Worm (Caenorhabditis elegans) whole organism, young adult: Measurements from ENCODE around the gene str-220.

Source experiments
- B0019.2 ChIP-seq: fragments of 200-800 bp; sonication (Bioruptor generic); conservative IDR thresholded peaks from 2 replicates; pipeline ENCODE4 v1.3.6; 2022; ENCODE audit warnings: missing genetic modification reagents, missing genetic modification characterization, missing compliant biosample characterization
- B0336.3 ChIP-seq: fragments of 200-800 bp; sonication (Bioruptor generic); IDR thresholded peaks from 2 replicates; pipeline ENCODE4 v1.3.6; 2022; ENCODE audit warnings: missing genetic modification characterization, missing compliant biosample characterization
- C17E4.6 ChIP-seq: fragments of 200-800 bp; sonication (Bioruptor generic); IDR thresholded peaks from 2 replicates; pipeline ENCODE4 v1.3.6; 2022; ENCODE audit warnings: missing genetic modification reagents, missing genetic modification characterization, missing compliant biosample characterization
- D2030.7 ChIP-seq: fragments of 200-800 bp; sonication (Bioruptor generic); IDR thresholded peaks from 2 replicates; pipeline ENCODE4 v1.3.6; 2022; ENCODE audit warnings: missing genetic modification reagents, missing genetic modification characterization, missing compliant biosample characterization
- F37B4.10 ChIP-seq: fragments of 200-800 bp; sonication (Bioruptor generic); IDR thresholded peaks from 2 replicates; pipeline ENCODE4 v1.3.6; 2022; ENCODE audit warnings: missing genetic modification characterization, missing compliant biosample characterization
- F57C9.4 ChIP-seq: sonication (generic microtip); optimal IDR thresholded peaks from 2 replicates; lab custom pipeline; 2017; ENCODE audit warnings: mild to moderate bottlenecking, missing genetic modification characterization, missing compliant biosample characterization
- Y95B8A.8 ChIP-seq: fragments of 200-800 bp; sonication (Bioruptor generic); IDR thresholded peaks from 2 replicates; pipeline ENCODE4 v1.3.6; 2022; ENCODE audit warnings: missing genetic modification reagents, missing genetic modification characterization, missing compliant biosample characterization
- aptf-2 ChIP-seq: fragments of 200-800 bp; sonication (Bioruptor generic); conservative IDR thresholded peaks from 2 replicates; pipeline ENCODE4 v1.3.6; 2022; ENCODE audit warnings: missing genetic modification reagents, missing genetic modification characterization, missing compliant biosample characterization
- athp-1 ChIP-seq: sonication (generic microtip); optimal IDR thresholded peaks from 2 replicates; lab custom pipeline; 2017; ENCODE audit warnings: mild to moderate bottlenecking, missing genetic modification characterization, missing compliant biosample characterization
- attf-3 ChIP-seq: fragments of 200-800 bp; sonication (Bioruptor generic); conservative IDR thresholded peaks from 2 replicates; pipeline ENCODE4 v1.3.6; 2022; ENCODE audit warnings: missing genetic modification reagents, missing genetic modification characterization, missing compliant biosample characterization
- cebp-1 ChIP-seq, 2 experiments: fragments of 200-800 bp in 1 of 2; sonication (Bioruptor generic) in 1 of 2; sonication (generic microtip) in 1 of 2; IDR thresholded peaks in 1 of 2; optimal IDR thresholded peaks in 1 of 2; 2 replicates each; pipeline versions ENCODE4 v1.3.6 to Lab custom; 2017 to 2022; ENCODE audit warnings: missing compliant biosample characterization in 2 of 2, missing genetic modification characterization in 2 of 2, mild to moderate bottlenecking in 1 of 2, missing genetic modification reagents in 1 of 2, moderate library complexity in 1 of 2
- ceh-40 ChIP-seq: fragments of 200-800 bp; sonication (Bioruptor generic); IDR thresholded peaks from 2 replicates; pipeline ENCODE4 v1.3.6; 2022; ENCODE audit warnings: missing genetic modification characterization, missing compliant biosample characterization
- dpff-1 ChIP-seq: sonication (generic microtip); optimal IDR thresholded peaks from 2 replicates; lab custom pipeline; 2017; ENCODE audit warnings: mild to moderate bottlenecking, missing genetic modification characterization, missing compliant biosample characterization
- hrde-1 ChIP-seq: sonication (generic microtip); optimal IDR thresholded peaks from 2 replicates; lab custom pipeline; 2016; ENCODE audit warnings: missing genetic modification characterization, mild to moderate bottlenecking, missing compliant biosample characterization, moderate library complexity, missing genotype, missing genetic modification reagents, borderline replicate concordance
- hsf-1 ChIP-seq: fragments of 200-800 bp; sonication (Bioruptor generic); IDR thresholded peaks from 2 replicates; pipeline ENCODE4 v1.3.6; 2022; ENCODE audit warnings: missing genetic modification reagents, missing genetic modification characterization, missing compliant biosample characterization
- lag-1 ChIP-seq: fragments of 200-800 bp; sonication (Bioruptor generic); IDR thresholded peaks from 2 replicates; pipeline ENCODE4 v1.3.6; 2022; ENCODE audit warnings: missing genetic modification reagents, missing genetic modification characterization, missing compliant biosample characterization
- let-526 ChIP-seq: fragments of 200-800 bp; sonication (Bioruptor generic); IDR thresholded peaks from 2 replicates; pipeline ENCODE4 v1.3.6; 2022; ENCODE audit warnings: missing genetic modification reagents, missing genetic modification characterization, missing compliant biosample characterization
- lin-26 ChIP-seq: fragments of 200-800 bp; sonication (Bioruptor generic); IDR thresholded peaks from 2 replicates; pipeline ENCODE4 v1.3.6; 2022; ENCODE audit warnings: missing genetic modification reagents, missing genetic modification characterization, missing compliant biosample characterization
- lin-35 ChIP-seq, 3 experiments: fragments of 150-350 bp in 2 of 3; sonication (generic microtip) in 1 of 3; optimal IDR thresholded peaks; 2 replicates each; lab custom pipeline; 2014 to 2018; ENCODE audit warnings: missing biosample characterization in 3 of 3, missing genetic modification characterization in 3 of 3, missing genetic modification reagents in 3 of 3
- lin-40 ChIP-seq: sonication (generic microtip); optimal IDR thresholded peaks from 2 replicates; lab custom pipeline; 2016; ENCODE audit warnings: missing genetic modification characterization, mild to moderate bottlenecking, missing compliant biosample characterization, missing genotype, missing genetic modification reagents
- lsl-1 ChIP-seq: fragments of 200-800 bp; sonication (Bioruptor generic); optimal IDR thresholded peaks from 2 replicates; lab custom pipeline; 2018; ENCODE audit warnings: mild to moderate bottlenecking, missing genetic modification characterization, moderate library complexity, missing compliant biosample characterization
- madf-6 ChIP-seq: fragments of 200-800 bp; sonication (Bioruptor generic); IDR thresholded peaks from 2 replicates; pipeline ENCODE4 v1.3.6; 2022; ENCODE audit warnings: missing genetic modification reagents, missing genetic modification characterization, missing compliant biosample characterization
- mes-4 ChIP-seq: sonication (generic microtip); optimal IDR thresholded peaks from 2 replicates; lab custom pipeline; 2016; ENCODE audit warnings: missing genotype, missing genetic modification characterization, missing compliant biosample characterization
- mxl-1 ChIP-seq: sonication (generic microtip); optimal IDR thresholded peaks from 2 replicates; lab custom pipeline; 2016; ENCODE audit warnings: missing genetic modification characterization, missing compliant biosample characterization
- nhr-27 ChIP-seq: fragments of 200-800 bp; sonication (Bioruptor generic); optimal IDR thresholded peaks from 2 replicates; lab custom pipeline; 2018; ENCODE audit warnings: mild to moderate bottlenecking, missing genetic modification characterization, moderate library complexity, missing compliant biosample characterization
- nhr-80 ChIP-seq: sonication (generic microtip); optimal IDR thresholded peaks from 2 replicates; lab custom pipeline; 2016; ENCODE audit warnings: missing genetic modification characterization, missing compliant biosample characterization
- nhr-90 ChIP-seq: sonication (generic microtip); optimal IDR thresholded peaks from 2 replicates; lab custom pipeline; 2016; ENCODE audit warnings: missing genotype, mild to moderate bottlenecking, missing genetic modification characterization, missing compliant biosample characterization
- repo-1 ChIP-seq: sonication (generic microtip); optimal IDR thresholded peaks from 2 replicates; lab custom pipeline; 2017; ENCODE audit warnings: mild to moderate bottlenecking, missing genetic modification characterization, missing compliant biosample characterization
- sea-2 ChIP-seq: fragments of 200-800 bp; sonication (Bioruptor generic); IDR thresholded peaks from 2 replicates; pipeline ENCODE4 v1.3.6; 2022; ENCODE audit warnings: missing genetic modification characterization, missing compliant biosample characterization
- somi-1 ChIP-seq: fragments of 200-800 bp; sonication (Bioruptor generic); optimal IDR thresholded peaks from 2 replicates; lab custom pipeline; 2018; ENCODE audit warnings: mild to moderate bottlenecking, missing genetic modification characterization, missing compliant biosample characterization
- zim-3 ChIP-seq: sonication (generic microtip); optimal IDR thresholded peaks from 2 replicates; lab custom pipeline; 2017; ENCODE audit warnings: mild to moderate bottlenecking, missing genetic modification characterization, moderate library complexity, missing compliant biosample characterization
- ztf-22 ChIP-seq: fragments of 200-800 bp; sonication (Bioruptor generic); optimal IDR thresholded peaks from 2 replicates; lab custom pipeline; 2018; ENCODE audit warnings: mild to moderate bottlenecking, missing genetic modification characterization, moderate library complexity, missing compliant biosample characterization
- ztf-6 ChIP-seq: fragments of 200-800 bp; sonication (Bioruptor generic); IDR thresholded peaks from 2 replicates; pipeline ENCODE4 v1.3.6; 2022; ENCODE audit warnings: missing genetic modification reagents, missing genetic modification characterization, missing compliant biosample characterization

str-220 gene

DNA sequence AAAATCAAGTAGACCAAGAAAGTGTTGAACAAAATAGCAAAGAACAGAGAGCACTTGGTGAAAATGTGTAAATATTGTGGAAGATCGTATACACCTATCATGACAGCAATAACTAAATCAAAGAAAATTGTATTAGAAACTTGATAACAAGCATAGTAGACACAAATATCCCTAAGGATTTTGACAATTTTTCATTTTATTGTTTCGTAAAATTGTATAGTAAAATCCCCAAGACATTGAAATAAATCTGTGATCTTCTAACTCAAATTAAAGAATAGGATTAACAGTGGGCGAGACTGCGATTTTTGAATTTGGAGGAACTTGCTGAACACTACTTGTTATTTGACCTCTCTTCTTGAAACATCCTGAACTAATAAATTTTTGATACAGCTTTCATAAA, at the start of gene str-220:
str-220 (minus strand) TSS at position 101 of the 400 bp plus-strand sequence.
- TF ChIP-seq mes-4 (tag; lab: Kevin White, UChicago) = no peak
- no peak for TF ChIP-seq B0336.3 (GFP tag; lab: Robert Waterston, UW)

DNA sequence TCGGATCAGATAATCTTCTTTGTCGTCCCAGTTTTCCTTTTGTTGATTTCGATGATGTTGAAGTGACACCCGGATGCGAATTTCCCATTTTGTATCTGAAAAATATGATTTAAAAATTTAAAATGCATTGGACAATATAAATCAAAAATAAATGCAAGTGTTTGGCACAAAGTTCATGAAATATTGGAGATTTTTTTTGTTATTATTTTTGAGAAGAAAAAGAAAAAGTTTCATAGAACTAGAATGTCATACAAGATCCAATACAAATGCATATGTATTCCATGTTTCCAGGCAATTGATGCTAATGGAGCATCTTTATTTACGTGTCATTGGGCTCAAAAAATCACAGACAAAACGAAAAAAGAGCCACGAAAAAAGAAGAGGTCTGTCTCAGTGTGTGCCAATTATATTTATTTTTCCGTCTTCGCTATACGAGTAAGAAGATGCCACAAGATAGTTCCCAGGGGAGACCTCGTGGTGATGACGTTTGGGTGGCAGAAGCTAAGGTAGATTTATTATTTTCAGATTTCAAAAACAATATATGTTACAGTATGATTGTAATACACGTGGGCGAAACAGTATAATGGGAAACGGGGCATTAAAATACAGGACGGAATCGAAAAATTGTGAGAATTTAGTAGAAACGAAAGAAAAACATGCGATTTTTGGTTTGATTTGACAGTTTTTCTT, 48.4 kb upstream of the str-220 start, which contains the start of the genes glb-23 and R13A1.1:
glb-23 (minus strand) TSS at position 101 of the 690 bp plus-strand sequence.
R13A1.1 (plus strand) TSS at position 640 of the 690 bp plus-strand sequence.
- TF ChIP-seq dpff-1 (no peak), D2030.7 (GFP tag; lab: Robert Waterston, UW) (no peak), ceh-40 (GFP tag; lab: Robert Waterston, UW) (no peak), nhr-90 (no peak), Y95B8A.8 (GFP tag; lab: Robert Waterston, UW) (no peak), let-526 (GFP tag; lab: Robert Waterston, UW) (no peak), lin-35 (GFP tag; optimal IDR thresholded peaks at IDR 0.05; lab: Kevin White, UChicago) (no peak), mxl-1 (tag; lab: Kevin White, UChicago) (no peak), somi-1 (GFP tag; lab: Kevin White, UChicago) (no peak), B0019.2 (GFP tag; lab: Robert Waterston, UW) (no peak), aptf-2 (GFP tag; lab: Robert Waterston, UW) (no peak), nhr-27 (tag; lab: Kevin White, UChicago) (no peak), F57C9.4 (tag; lab: Kevin White, UChicago) (no peak), hrde-1 (no peak)

DNA sequence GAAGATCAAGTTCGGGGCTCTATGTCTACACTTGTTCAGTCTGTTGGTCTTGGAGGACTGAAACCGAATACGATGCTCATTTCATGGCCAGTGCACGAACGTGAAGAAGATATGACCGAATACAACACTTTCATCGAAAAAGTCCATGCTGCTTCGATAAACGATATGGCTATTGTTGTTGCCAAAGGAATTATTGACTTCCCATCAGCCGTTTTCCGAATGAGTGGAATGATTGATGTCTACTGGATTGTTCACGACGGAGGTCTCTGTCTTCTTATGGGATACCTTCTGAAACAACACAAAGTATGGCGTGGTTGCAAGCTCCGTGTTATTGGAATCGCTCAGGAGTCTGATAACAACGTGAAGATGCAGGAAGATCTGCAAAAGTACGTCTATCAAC, 45.1 kb upstream of the str-220 start:
- no peak for TF ChIP-seq ztf-22
- TF ChIP-seq lin-40 (tag; lab: Kevin White, UChicago) = no peak
- TF ChIP-seq lag-1 = no peak
- TF ChIP-seq C17E4.6 = no peak
- TF ChIP-seq lin-26 = no peak
- no peak for TF ChIP-seq lin-35 (GFP tag; optimal IDR thresholded peaks at IDR 0.05; lab: Kevin White, UChicago)
- TF ChIP-seq F37B4.10 (GFP tag; lab: Robert Waterston, UW) = no peak
- TF ChIP-seq ceh-40 (GFP tag; lab: Robert Waterston, UW) = no peak
- TF ChIP-seq madf-6 (GFP tag; lab: Robert Waterston, UW) = no peak
- no peak for TF ChIP-seq hrde-1
- TF ChIP-seq athp-1 (tag; lab: Kevin White, UChicago) = no peak
- no peak for TF ChIP-seq nhr-27 (tag; lab: Kevin White, UChicago)
- TF ChIP-seq sea-2 (GFP tag; lab: Robert Waterston, UW) = no peak
- TF ChIP-seq ztf-6 (GFP tag; lab: Robert Waterston, UW) = no peak
- TF ChIP-seq cebp-1 (GFP tag; IDR thresholded peaks at IDR 0.05; lab: Robert Waterston, UW) = no peak
- no peak for TF ChIP-seq cebp-1 (tag; optimal IDR thresholded peaks at IDR 0.05; lab: Kevin White, UChicago)
- no peak for TF ChIP-seq zim-3 (tag; lab: Kevin White, UChicago)
- TF ChIP-seq hsf-1 = no peak
- TF ChIP-seq lsl-1 (GFP tag; lab: Kevin White, UChicago) = no peak
- TF ChIP-seq repo-1 = no peak

ce11 chrIV:7212769-7213168, 41.6 kb upstream of the str-220 start:
- TF ChIP-seq nhr-80 = peak; percentile 37
- TF ChIP-seq attf-3 (GFP tag; lab: Robert Waterston, UW) = no peak
